Fruit fly (Drosophila melanogaster) whole organism, prepupa: Measurements from ENCODE around the gene car.
A peak's percentile ranks its signal among the peaks of the same experiment; 100 is the strongest.

Experiments used
- CG10631 ChIP-seq: fragments of 200-800 bp; sonication (Bioruptor generic); optimal IDR thresholded peaks from 2 replicates; lab custom pipeline; 2016; ENCODE audit warnings: missing biosample characterization, missing genetic modification characterization
- CG11294 ChIP-seq: fragments of 200-800 bp; sonication (Bioruptor generic); IDR thresholded peaks from 2 replicates; pipeline ENCODE4 v1.3.6; 2022; ENCODE audit warnings: missing biosample characterization, missing genetic modification characterization
- CG11902 ChIP-seq: fragments of 200-800 bp; sonication (Bioruptor generic); optimal IDR thresholded peaks from 3 replicates; lab custom pipeline; 2016; ENCODE audit warnings: missing biosample characterization, missing genetic modification characterization
- CG15336 ChIP-seq: fragments of 200-800 bp; sonication (Bioruptor generic); IDR thresholded peaks from 2 replicates; pipeline ENCODE4 v1.3.6; 2022; ENCODE audit warnings: missing biosample characterization, missing genetic modification characterization
- CG1621 ChIP-seq: fragments of 200-800 bp; sonication (Bioruptor generic); optimal IDR thresholded peaks from 3 replicates; lab custom pipeline; 2018; ENCODE audit warnings: missing biosample characterization, mild to moderate bottlenecking, missing genetic modification characterization
- CG16779 ChIP-seq: fragments of 200-800 bp; sonication (Bioruptor generic); optimal IDR thresholded peaks from 3 replicates; lab custom pipeline; 2017; ENCODE audit warnings: missing biosample characterization, mild to moderate bottlenecking, missing genetic modification characterization
- CG3032 ChIP-seq: fragments of 200-800 bp; optimal IDR thresholded peaks from 2 replicates; lab custom pipeline; 2019; ENCODE audit warnings: missing biosample characterization, mild to moderate bottlenecking, missing genetic modification characterization, moderate library complexity
- CG31627 ChIP-seq: fragments of 200-800 bp; sonication (Bioruptor generic); optimal IDR thresholded peaks from 3 replicates; lab custom pipeline; 2016; ENCODE audit warnings: missing biosample characterization, missing genetic modification characterization
- CG32006 ChIP-seq: fragments of 200-800 bp; sonication (Bioruptor generic); optimal IDR thresholded peaks from 3 replicates; lab custom pipeline; 2017; ENCODE audit warnings: missing biosample characterization, mild to moderate bottlenecking, missing genetic modification characterization
- CG4318 ChIP-seq: fragments of 200-800 bp; sonication (Bioruptor generic); optimal IDR thresholded peaks from 3 replicates; lab custom pipeline; 2017; ENCODE audit warnings: missing biosample characterization, mild to moderate bottlenecking, missing genetic modification characterization
- CG6163 ChIP-seq: fragments of 200-800 bp; sonication (Bioruptor generic); IDR thresholded peaks from 3 replicates; pipeline ENCODE4 v1.3.6; 2022; ENCODE audit warnings: missing biosample characterization, missing genetic modification characterization
- CG6792 ChIP-seq: fragments of 200-800 bp; sonication (Bioruptor generic); optimal IDR thresholded peaks from 3 replicates; lab custom pipeline; 2016; ENCODE audit warnings: missing biosample characterization, missing genetic modification characterization
- CG6808 ChIP-seq: fragments of 200-800 bp; sonication (Bioruptor generic); optimal IDR thresholded peaks from 3 replicates; lab custom pipeline; 2017; ENCODE audit warnings: missing biosample characterization, missing genetic modification characterization, mild to moderate bottlenecking, moderate library complexity, missing genetic modification reagents
- CG6854 ChIP-seq: fragments of 200-800 bp; sonication (Bioruptor generic); optimal IDR thresholded peaks from 2 replicates; lab custom pipeline; 2017; ENCODE audit warnings: missing biosample characterization, mild to moderate bottlenecking, missing genetic modification characterization
- CG8632 ChIP-seq: fragments of 200-800 bp; sonication (Bioruptor generic); optimal IDR thresholded peaks from 3 replicates; lab custom pipeline; 2016; ENCODE audit warnings: missing biosample characterization, missing genetic modification characterization
- CG9139 ChIP-seq: fragments of 200-800 bp; sonication (Bioruptor generic); optimal IDR thresholded peaks from 3 replicates; lab custom pipeline; 2017; ENCODE audit warnings: missing biosample characterization, mild to moderate bottlenecking, missing genetic modification characterization
- Eip75B ChIP-seq: fragments of 200-800 bp; sonication (Bioruptor generic); optimal IDR thresholded peaks from 3 replicates; lab custom pipeline; 2016; ENCODE audit warnings: missing biosample characterization, missing genetic modification characterization
- Eip78C ChIP-seq: fragments of 200-800 bp; sonication (Bioruptor generic); peaks from one replicate; lab custom pipeline; 2016; ENCODE audit warnings: missing biosample characterization, missing genetic modification characterization
- Eip93F ChIP-seq: fragments of 200-800 bp; sonication (Bioruptor generic); optimal IDR thresholded peaks from 2 replicates; lab custom pipeline; 2016; ENCODE audit warnings: missing biosample characterization, mild to moderate bottlenecking, missing genetic modification characterization
- Hr38 ChIP-seq: sonication (Bioruptor generic); optimal IDR thresholded peaks from 2 replicates; lab custom pipeline; 2016; ENCODE audit warnings: missing biosample characterization, missing genetic modification characterization
- Hr39 ChIP-seq: fragments of 200-800 bp; sonication (Bioruptor generic); optimal IDR thresholded peaks from 2 replicates; lab custom pipeline; 2016; ENCODE audit warnings: missing biosample characterization, missing genetic modification characterization
- Lpt ChIP-seq: fragments of 200-800 bp; sonication (Bioruptor generic); optimal IDR thresholded peaks from 3 replicates; lab custom pipeline; 2016; ENCODE audit warnings: missing biosample characterization, missing genetic modification characterization
- Met ChIP-seq: fragments of 200-800 bp; sonication (Bioruptor generic); optimal IDR thresholded peaks from 3 replicates; lab custom pipeline; 2016; ENCODE audit warnings: missing biosample characterization, missing genetic modification characterization
- OdsH ChIP-seq: fragments of 200-800 bp; sonication (Bioruptor generic); optimal IDR thresholded peaks from 3 replicates; lab custom pipeline; 2016; ENCODE audit warnings: missing biosample characterization, missing genetic modification characterization
- Smox ChIP-seq: fragments of 200-800 bp; sonication (Bioruptor generic); optimal IDR thresholded peaks from 3 replicates; lab custom pipeline; 2016; ENCODE audit warnings: missing biosample characterization, missing genetic modification characterization
- Sox102F ChIP-seq: fragments of 200-800 bp; sonication (Bioruptor generic); optimal IDR thresholded peaks from 2 replicates; lab custom pipeline; 2016; ENCODE audit warnings: missing biosample characterization, mild to moderate bottlenecking, missing genetic modification characterization
- Sox14 ChIP-seq: fragments of 200-800 bp; sonication (Bioruptor generic); optimal IDR thresholded peaks from 3 replicates; lab custom pipeline; 2016; ENCODE audit warnings: missing biosample characterization, missing genetic modification characterization
- acj6 ChIP-seq: fragments of 200-800 bp; sonication (Bioruptor generic); optimal IDR thresholded peaks from 3 replicates; lab custom pipeline; 2016; ENCODE audit warnings: missing biosample characterization, missing genetic modification characterization
- dac ChIP-seq: fragments of 200-800 bp; sonication (Bioruptor generic); optimal IDR thresholded peaks from 2 replicates; lab custom pipeline; 2017; ENCODE audit warnings: missing biosample characterization, mild to moderate bottlenecking, missing genetic modification characterization
- dsx ChIP-seq: fragments of 200-800 bp; optimal IDR thresholded peaks from 3 replicates; lab custom pipeline; 2019; ENCODE audit warnings: missing biosample characterization, mild to moderate bottlenecking, missing genetic modification characterization, moderate library complexity; ENCODE audit not compliant: poor library complexity, severe bottlenecking
- esn ChIP-seq: fragments of 200-800 bp; sonication (Bioruptor generic); optimal IDR thresholded peaks from 2 replicates; lab custom pipeline; 2016; ENCODE audit warnings: missing biosample characterization, mild to moderate bottlenecking, missing genetic modification characterization, moderate library complexity
- fd59A ChIP-seq: fragments of 200-800 bp; sonication (Bioruptor generic); optimal IDR thresholded peaks from 2 replicates; lab custom pipeline; 2017; ENCODE audit warnings: missing biosample characterization, mild to moderate bottlenecking, missing genetic modification characterization, missing genetic modification reagents
- fkh ChIP-seq: fragments of 200-800 bp; sonication (Bioruptor generic); optimal IDR thresholded peaks from 3 replicates; lab custom pipeline; 2017; ENCODE audit warnings: missing biosample characterization, mild to moderate bottlenecking, missing genetic modification characterization, moderate library complexity
- net ChIP-seq: fragments of 200-800 bp; sonication (Bioruptor generic); optimal IDR thresholded peaks from 3 replicates; lab custom pipeline; 2016; ENCODE audit warnings: missing biosample characterization, missing genetic modification characterization
- pdm3 ChIP-seq: fragments of 200-800 bp; sonication (Bioruptor generic); optimal IDR thresholded peaks from 3 replicates; lab custom pipeline; 2016; ENCODE audit warnings: missing biosample characterization, missing genetic modification characterization
- salr ChIP-seq, 2 experiments: fragments of 200-800 bp; sonication (Bioruptor generic); optimal IDR thresholded peaks; 3 replicates each; lab custom pipeline; 2016 to 2018; ENCODE audit warnings: missing biosample characterization in 2 of 2, missing genetic modification characterization in 2 of 2, mild to moderate bottlenecking in 1 of 2
- spab ChIP-seq: fragments of 200-800 bp; sonication (Bioruptor generic); optimal IDR thresholded peaks from 2 replicates; lab custom pipeline; 2017; ENCODE audit warnings: missing biosample characterization, mild to moderate bottlenecking, missing genetic modification characterization, missing genetic modification reagents
- ss ChIP-seq, 2 experiments: fragments of 200-800 bp; sonication (Bioruptor generic); optimal IDR thresholded peaks; 2 replicates in 1 of 2; 3 replicates in 1 of 2; lab custom pipeline; 2017 to 2018; ENCODE audit warnings: mild to moderate bottlenecking in 2 of 2, missing biosample characterization in 2 of 2, missing genetic modification characterization in 2 of 2, moderate library complexity in 1 of 2
- svp ChIP-seq: fragments of 200-800 bp; sonication (Bioruptor generic); peaks from one replicate; lab custom pipeline; 2016; ENCODE audit warnings: missing biosample characterization, missing genetic modification characterization
- topi ChIP-seq: fragments of 200-800 bp; sonication (Bioruptor generic); optimal IDR thresholded peaks from 3 replicates; lab custom pipeline; 2016; ENCODE audit warnings: missing biosample characterization, missing genetic modification characterization
- vri ChIP-seq: fragments of 200-800 bp; sonication (Bioruptor generic); optimal IDR thresholded peaks from 3 replicates; lab custom pipeline; 2016; ENCODE audit warnings: missing biosample characterization, mild to moderate bottlenecking, missing genetic modification characterization

car gene

DNA sequence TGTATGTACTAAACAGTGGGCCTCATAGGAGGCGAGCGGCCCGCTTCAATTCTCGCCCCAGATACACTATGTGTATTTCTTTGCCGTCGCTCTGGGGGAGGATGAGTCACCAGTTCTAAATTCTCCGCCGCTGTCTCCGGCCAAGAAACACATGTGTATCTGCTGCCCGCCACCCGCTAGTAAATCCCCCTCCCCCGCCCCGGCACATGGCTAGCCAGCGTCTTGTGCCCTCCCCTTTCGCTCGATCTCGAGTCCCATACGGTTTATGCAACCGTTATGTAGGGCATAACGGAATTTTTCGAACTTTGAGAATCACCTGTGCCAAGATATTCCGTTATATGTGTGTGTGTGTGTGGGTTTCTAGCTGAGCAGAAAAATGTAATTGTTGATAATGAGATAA, 40.1 kb downstream of the car start:
- TF ChIP-seq ss (GFP tag; optimal IDR thresholded peaks at IDR 0.05; lab: Kevin White, UChicago), result no peak
- TF ChIP-seq fkh (GFP tag; lab: Kevin White, UChicago), result peak; percentile 37
- TF ChIP-seq net, result peak; percentile 10
- no peak for TF ChIP-seq CG6792 (GFP tag; lab: Kevin White, UChicago)
- no peak for TF ChIP-seq CG11294
- TF ChIP-seq dac, result no peak

DNA sequence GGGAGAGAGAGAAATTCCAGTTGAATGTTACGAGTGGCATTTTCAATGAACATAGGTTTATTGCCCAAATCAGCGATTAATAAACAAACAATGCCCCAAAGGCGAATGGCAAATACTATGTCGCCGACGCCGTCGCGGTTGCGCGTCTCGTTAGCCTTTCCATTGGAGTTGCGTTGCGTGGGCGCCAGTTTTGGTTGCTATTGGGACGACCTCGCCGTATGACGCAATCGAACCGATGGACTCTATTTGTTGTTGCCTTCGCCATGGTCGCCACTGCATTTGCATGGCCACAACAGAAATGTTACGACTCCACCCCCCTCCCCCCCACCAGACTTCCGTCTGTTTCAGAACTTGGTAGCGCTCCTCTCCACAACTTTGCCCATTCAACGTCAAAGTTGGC, 40.7 kb downstream of the car start:
- TF ChIP-seq CG6854 (GFP tag; lab: Kevin White, UChicago), result no peak
- no peak for TF ChIP-seq CG11902
- TF ChIP-seq CG15336 (GFP tag; lab: Robert Waterston, UW), result no peak
- no peak for TF ChIP-seq CG1621 (tag; lab: Kevin White, UChicago)
- TF ChIP-seq ss (GFP tag; optimal IDR thresholded peaks at IDR 0.05; lab: Kevin White, UChicago), result no peak
- no peak for TF ChIP-seq CG16779
- no peak for TF ChIP-seq OdsH (GFP tag; lab: Kevin White, UChicago)
- TF ChIP-seq CG6808 (GFP tag; lab: Kevin White, UChicago), result no peak
- TF ChIP-seq topi, result no peak
- TF ChIP-seq acj6 (GFP tag; lab: Kevin White, UChicago), result no peak
- no peak for TF ChIP-seq CG4318 (GFP tag; lab: Kevin White, UChicago)
- TF ChIP-seq CG8632 (GFP tag; lab: Kevin White, UChicago), result no peak

DNA sequence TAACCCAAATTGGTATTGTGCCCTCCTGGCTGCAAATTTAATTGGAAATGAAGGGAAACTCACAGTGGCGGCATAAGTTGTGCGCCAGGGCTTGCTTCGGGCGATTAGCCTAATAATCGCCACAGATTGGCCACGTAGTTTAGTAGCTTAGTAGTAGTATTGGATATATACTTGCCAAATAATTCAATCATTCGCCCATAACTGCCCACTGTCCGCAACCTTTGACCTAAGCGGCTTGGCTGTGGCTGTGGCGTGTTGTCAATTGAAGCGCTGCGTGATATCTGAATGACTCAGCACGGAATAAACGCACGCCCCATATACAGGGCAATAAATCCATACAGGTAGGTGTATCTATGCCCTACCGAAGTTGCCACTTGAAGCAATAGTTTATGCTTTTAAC, 41.2 kb downstream of the car start:
- TF ChIP-seq spab (no peak), Eip78C (GFP tag; lab: Kevin White, UChicago) (no peak), Smox (GFP tag; lab: Kevin White, UChicago) (no peak), svp (GFP tag; lab: Kevin White, UChicago) (peak; percentile 77), CG16779 (no peak), Met (GFP tag; lab: Kevin White, UChicago) (no peak)

DNA sequence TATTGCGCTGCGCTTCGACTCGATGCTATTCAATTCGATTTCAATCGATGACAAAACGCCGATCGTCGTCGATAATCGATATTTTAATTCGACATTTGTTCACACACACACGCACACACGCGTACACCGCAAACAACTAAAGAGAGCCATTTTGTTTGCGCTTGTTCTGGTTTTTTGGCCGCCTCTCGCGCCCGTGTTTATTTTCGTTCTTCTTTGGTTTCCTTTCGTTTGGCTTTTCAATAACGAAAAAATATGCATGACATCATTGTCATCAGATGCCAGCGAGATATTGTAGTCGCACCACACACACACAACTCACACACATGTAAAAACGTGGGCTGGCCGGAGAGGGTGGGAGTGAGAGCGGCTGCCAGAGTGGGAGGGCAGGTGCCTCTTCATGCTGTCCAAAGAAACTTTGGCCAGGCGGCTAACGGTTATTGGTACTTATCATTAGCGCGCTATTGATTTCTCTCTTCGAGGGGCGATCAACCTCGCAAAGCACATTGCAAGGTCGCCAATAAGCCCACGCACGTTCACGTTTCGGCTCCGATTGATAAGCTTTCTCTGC, 42.3 kb downstream of the car start:
- TF ChIP-seq dac, result no peak
- no peak for TF ChIP-seq Eip93F (GFP tag; lab: Kevin White, UChicago)
- no peak for TF ChIP-seq CG11902
- no peak for TF ChIP-seq dsx
- no peak for TF ChIP-seq CG32006 (GFP tag; lab: Kevin White, UChicago)
- no peak for TF ChIP-seq Sox14 (GFP tag; lab: Kevin White, UChicago)
- no peak for TF ChIP-seq topi
- TF ChIP-seq fkh (GFP tag; lab: Kevin White, UChicago), result peak; percentile 77
- no peak for TF ChIP-seq Lpt (GFP tag; lab: Kevin White, UChicago)
- TF ChIP-seq Hr38, result no peak
- TF ChIP-seq salr (GFP tag; optimal IDR thresholded peaks at IDR 0.05; lab: Kevin White, UChicago), result no peak
- TF ChIP-seq CG31627 (GFP tag; lab: Kevin White, UChicago), result no peak
- peak; percentile 18 for TF ChIP-seq Eip78C (GFP tag; lab: Kevin White, UChicago)
- peak; percentile 57 for TF ChIP-seq vri (GFP tag; lab: Kevin White, UChicago)
- TF ChIP-seq CG6163 (GFP tag; lab: Robert Waterston, UW), result no peak
- TF ChIP-seq Eip75B (GFP tag; lab: Kevin White, UChicago), result no peak
- TF ChIP-seq OdsH (GFP tag; lab: Kevin White, UChicago), result no peak

DNA sequence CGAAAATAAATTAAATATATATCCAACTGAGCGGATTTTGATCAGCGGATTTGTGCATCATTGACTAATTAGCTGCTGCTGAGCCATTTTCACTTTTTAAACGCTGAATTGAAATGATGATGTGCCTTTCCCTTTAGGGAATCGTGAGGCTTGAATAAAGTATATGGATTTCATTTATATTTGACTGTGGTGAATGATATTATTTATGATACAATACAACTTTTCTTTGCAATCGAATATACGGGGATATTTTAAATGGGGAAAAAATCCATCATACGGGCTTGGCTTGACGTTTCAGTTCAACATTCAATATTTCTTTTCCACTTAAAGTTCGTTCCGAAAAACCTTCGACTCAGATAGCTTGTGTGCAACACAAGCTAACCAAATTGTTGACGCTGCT, 45.4 kb downstream of the car start, which contains the start of the genes Shawn and Tyler:
Gene Shawn, plus strand, starts transcription at position 301 of the 400 bp plus-strand sequence.
Gene Tyler, plus strand, starts transcription at position 301 of the 400 bp plus-strand sequence.
- no peak for TF ChIP-seq spab
- TF ChIP-seq dsx, result no peak
- TF ChIP-seq CG6808 (GFP tag; lab: Kevin White, UChicago), result no peak
- no peak for TF ChIP-seq pdm3
- no peak for TF ChIP-seq Hr39 (GFP tag; lab: Kevin White, UChicago)
- no peak for TF ChIP-seq CG6854 (GFP tag; lab: Kevin White, UChicago)
- no peak for TF ChIP-seq CG3032 (tag; lab: Kevin White, UChicago)
- no peak for TF ChIP-seq Eip75B (GFP tag; lab: Kevin White, UChicago)
- TF ChIP-seq Sox102F (GFP tag; lab: Kevin White, UChicago), result no peak
- no peak for TF ChIP-seq Lpt (GFP tag; lab: Kevin White, UChicago)
- TF ChIP-seq acj6 (GFP tag; lab: Kevin White, UChicago), result no peak
- TF ChIP-seq esn (GFP tag; lab: Kevin White, UChicago), result no peak
- TF ChIP-seq CG10631 (GFP tag; lab: Kevin White, UChicago), result no peak
- no peak for TF ChIP-seq CG9139 (GFP tag; lab: Kevin White, UChicago)
- no peak for TF ChIP-seq CG11294
- TF ChIP-seq fd59A, result no peak
- TF ChIP-seq Sox14 (GFP tag; lab: Kevin White, UChicago), result no peak
